Worm (Caenorhabditis elegans): ENCODE results near the gene mrps-25.

ce11 chrIV:1055734-1056133 is 958 bp upstream of the mrps-25 start:
- TF ChIP-seq unc-39 (tag; optimal IDR thresholded peaks at IDR 0.05) (no peak), unc-62 (GFP tag; optimal IDR thresholded peaks at IDR 0.05) (no peak), lsy-2 (tag; optimal IDR thresholded peaks at IDR 0.05) (no peak), snpc-4 (tag; optimal IDR thresholded peaks at IDR 0.05) (no peak), nhr-12 (tag; optimal IDR thresholded peaks at IDR 0.05) (no peak), sptf-1 (tag; optimal IDR thresholded peaks at IDR 0.05) (no peak), M03D4.4 (tag; optimal IDR thresholded peaks at IDR 0.05) (no peak), elt-3 (tag; optimal IDR thresholded peaks at IDR 0.05) (no peak), ham-2 (GFP tag; optimal IDR thresholded peaks at IDR 0.05) (no peak), ces-1 (GFP tag; optimal IDR thresholded peaks at IDR 0.05) (no peak), elt-1 (tag; optimal IDR thresholded peaks at IDR 0.05; ENCODE audit: borderline replicate concordance, insufficient read depth) (no peak), mep-1 (tag; optimal IDR thresholded peaks at IDR 0.05) (no peak)
